Worm (Caenorhabditis elegans): ENCODE results near the gene him-18.

DNA sequence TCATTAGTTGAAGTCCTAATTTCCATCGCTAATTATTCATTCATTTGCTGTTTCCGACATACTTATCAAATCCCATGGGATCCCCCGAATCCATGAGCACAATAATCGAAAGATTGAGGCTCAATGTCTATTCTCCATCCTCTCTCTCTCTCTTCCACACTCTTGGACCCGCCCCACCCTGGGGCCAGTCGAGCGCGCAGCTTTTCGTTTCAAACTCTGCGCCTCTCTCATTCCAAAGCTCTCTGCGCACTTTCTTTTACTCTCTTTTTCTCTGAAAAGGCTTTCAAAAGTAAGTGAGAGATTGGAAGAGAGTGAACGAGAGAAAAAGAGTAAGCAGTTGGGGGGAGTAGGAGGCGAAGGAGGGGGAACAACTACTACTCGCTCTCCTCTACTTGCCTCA is 6.8 kb upstream of the him-18 start, which contains the start of gene acy-1:
- TF ChIP-seq W03F9.2 (tag; optimal IDR thresholded peaks at IDR 0.05) (no peak), him-1 (tag; optimal IDR thresholded peaks at IDR 0.05) (peak; percentile 70)

Data from whole organism, L4/young adult.